Worm (Caenorhabditis elegans) whole organism, L2 larva: ENCODE measurements around the gene M110.10.

Experiments used
- C34F6.9 ChIP-seq: fragments of 150-350 bp; optimal IDR thresholded peaks from 2 replicates; lab custom pipeline; 2014; ENCODE audit warnings: missing biosample characterization, missing genetic modification characterization
- F13H6.1 ChIP-seq: sonication (generic microtip); optimal IDR thresholded peaks from 2 replicates; lab custom pipeline; 2016; ENCODE audit warnings: missing genetic modification characterization, missing compliant biosample characterization
- R02D3.7 ChIP-seq: fragments of 150-350 bp; optimal IDR thresholded peaks from 2 replicates; lab custom pipeline; 2014; ENCODE audit warnings: missing biosample characterization, missing genetic modification characterization
- Y55F3AM.14 ChIP-seq: fragments of 200-800 bp; sonication (Bioruptor generic); optimal IDR thresholded peaks from 2 replicates; lab custom pipeline; 2018; ENCODE audit warnings: mild to moderate bottlenecking, missing genetic modification characterization, missing compliant biosample characterization
- ZK546.5 ChIP-seq: sonication (generic microtip); optimal IDR thresholded peaks from 2 replicates; lab custom pipeline; 2017; ENCODE audit warnings: missing biosample characterization, missing genetic modification characterization
- blmp-1 ChIP-seq: sonication (generic microtip); optimal IDR thresholded peaks from 2 replicates; lab custom pipeline; 2017; ENCODE audit warnings: missing genetic modification characterization, mild to moderate bottlenecking, missing compliant biosample characterization, antibody characterized with exemption, moderate library complexity; ENCODE audit not compliant: insufficient read depth
- crh-2 ChIP-seq: sonication (generic microtip); optimal IDR thresholded peaks from 2 replicates; lab custom pipeline; 2017; ENCODE audit warnings: missing biosample characterization, missing genetic modification characterization
- egl-27 ChIP-seq: sonication (generic microtip); optimal IDR thresholded peaks from 3 replicates; lab custom pipeline; 2017; ENCODE audit warnings: missing biosample characterization, missing genetic modification reagents, missing genetic modification characterization
- elt-1 ChIP-seq: fragments of 150-350 bp; optimal IDR thresholded peaks from 2 replicates; lab custom pipeline; 2014; ENCODE audit warnings: missing biosample characterization, missing genetic modification characterization
- fos-1 ChIP-seq: fragments of 150-350 bp; optimal IDR thresholded peaks from 2 replicates; lab custom pipeline; 2014; ENCODE audit warnings: missing biosample characterization, missing genetic modification characterization
- gmeb-1 ChIP-seq: fragments of 150-350 bp; optimal IDR thresholded peaks from 2 replicates; lab custom pipeline; 2014; ENCODE audit warnings: missing biosample characterization, missing genetic modification characterization
- lin-11 ChIP-seq: fragments of 150-350 bp; sonication (generic microtip); optimal IDR thresholded peaks from 2 replicates; lab custom pipeline; 2014; ENCODE audit warnings: missing biosample characterization, missing genetic modification characterization, inconsistent platforms, mixed read lengths
- lin-13 ChIP-seq: fragments of 150-350 bp; optimal IDR thresholded peaks from 2 replicates; lab custom pipeline; 2014; ENCODE audit warnings: missing biosample characterization, missing genetic modification reagents, missing genetic modification characterization
- lin-39 ChIP-seq: fragments of 150-350 bp; optimal IDR thresholded peaks from 2 replicates; lab custom pipeline; 2014; ENCODE audit warnings: missing biosample characterization, missing genetic modification reagents, missing genetic modification characterization
- lsy-2 ChIP-seq, 2 experiments: fragments of 150-350 bp in 1 of 2; sonication (generic microtip) in 1 of 2; optimal IDR thresholded peaks; 2 replicates each; lab custom pipeline; 2014 to 2017; ENCODE audit warnings: missing biosample characterization in 2 of 2, missing genetic modification characterization in 2 of 2
- mab-5 ChIP-seq: fragments of 150-350 bp; optimal IDR thresholded peaks from 2 replicates; lab custom pipeline; 2014; ENCODE audit warnings: missing biosample characterization, missing genetic modification characterization
- nhr-11 ChIP-seq: fragments of 150-350 bp; optimal IDR thresholded peaks from 2 replicates; lab custom pipeline; 2014; ENCODE audit warnings: missing biosample characterization, missing genetic modification characterization
- nhr-12 ChIP-seq: fragments of 150-350 bp; optimal IDR thresholded peaks from 2 replicates; lab custom pipeline; 2014; ENCODE audit warnings: missing biosample characterization, missing genetic modification characterization
- nhr-129 ChIP-seq: fragments of 150-350 bp; optimal IDR thresholded peaks from 2 replicates; lab custom pipeline; 2014; ENCODE audit warnings: missing biosample characterization, missing genetic modification characterization
- nhr-21 ChIP-seq: fragments of 150-350 bp; optimal IDR thresholded peaks from 2 replicates; lab custom pipeline; 2014; ENCODE audit warnings: missing biosample characterization, missing genetic modification characterization
- nhr-23 ChIP-seq: fragments of 150-350 bp; optimal IDR thresholded peaks from 2 replicates; lab custom pipeline; 2014; ENCODE audit warnings: missing biosample characterization, missing genetic modification reagents, missing genetic modification characterization
- nhr-25 ChIP-seq: fragments of 150-350 bp; sonication (generic microtip); optimal IDR thresholded peaks from 3 replicates; lab custom pipeline; 2014; ENCODE audit warnings: missing biosample characterization, missing genetic modification characterization
- nhr-77 ChIP-seq: fragments of 150-350 bp; optimal IDR thresholded peaks from 2 replicates; lab custom pipeline; 2014; ENCODE audit warnings: missing biosample characterization, missing genetic modification characterization
- peb-1 ChIP-seq: fragments of 150-350 bp; optimal IDR thresholded peaks from 2 replicates; lab custom pipeline; 2014; ENCODE audit warnings: missing biosample characterization, missing genetic modification characterization
- skn-1 ChIP-seq: sonication (generic microtip); optimal IDR thresholded peaks from 2 replicates; lab custom pipeline; 2017; ENCODE audit warnings: missing biosample characterization, missing genetic modification characterization
- sma-3 ChIP-seq: sonication (generic microtip); optimal IDR thresholded peaks from 2 replicates; lab custom pipeline; 2016; ENCODE audit warnings: missing genetic modification reagents, missing genetic modification characterization, missing compliant biosample characterization
- sma-9 ChIP-seq, 2 experiments: fragments of 150-350 bp in 1 of 2; sonication (generic microtip) in 1 of 2; optimal IDR thresholded peaks; 2 replicates each; lab custom pipeline; 2014 to 2016; ENCODE audit warnings: missing genetic modification characterization in 2 of 2, mild to moderate bottlenecking in 1 of 2, missing biosample characterization in 1 of 2, missing compliant biosample characterization in 1 of 2, missing genetic modification reagents in 1 of 2, moderate library complexity in 1 of 2
- snpc-4 ChIP-seq: fragments of 150-350 bp; optimal IDR thresholded peaks from 2 replicates; lab custom pipeline; 2014; ENCODE audit warnings: missing biosample characterization, missing genetic modification characterization
- unc-39 ChIP-seq: fragments of 150-350 bp; optimal IDR thresholded peaks from 2 replicates; lab custom pipeline; 2014; ENCODE audit warnings: missing biosample characterization, missing genetic modification characterization
- unc-62 ChIP-seq: fragments of 150-350 bp; optimal IDR thresholded peaks from 2 replicates; lab custom pipeline; 2014; ENCODE audit warnings: missing biosample characterization, missing genetic modification reagents, missing genetic modification characterization
- zag-1 ChIP-seq: fragments of 150-350 bp; optimal IDR thresholded peaks from 2 replicates; lab custom pipeline; 2014; ENCODE audit warnings: missing biosample characterization, missing genetic modification characterization
- ztf-1 ChIP-seq: fragments of 200-800 bp; sonication (Bioruptor generic); conservative IDR thresholded peaks from 2 replicates; pipeline ENCODE4 v1.3.6; 2022; ENCODE audit warnings: missing genetic modification characterization, missing compliant biosample characterization
- ztf-11 ChIP-seq: sonication (generic microtip); optimal IDR thresholded peaks from 2 replicates; lab custom pipeline; 2017; ENCODE audit warnings: missing biosample characterization, missing genetic modification characterization
- ztf-4 ChIP-seq: fragments of 150-350 bp; optimal IDR thresholded peaks from 2 replicates; lab custom pipeline; 2014; ENCODE audit warnings: missing biosample characterization, missing genetic modification characterization

Gene M110.10

DNA sequence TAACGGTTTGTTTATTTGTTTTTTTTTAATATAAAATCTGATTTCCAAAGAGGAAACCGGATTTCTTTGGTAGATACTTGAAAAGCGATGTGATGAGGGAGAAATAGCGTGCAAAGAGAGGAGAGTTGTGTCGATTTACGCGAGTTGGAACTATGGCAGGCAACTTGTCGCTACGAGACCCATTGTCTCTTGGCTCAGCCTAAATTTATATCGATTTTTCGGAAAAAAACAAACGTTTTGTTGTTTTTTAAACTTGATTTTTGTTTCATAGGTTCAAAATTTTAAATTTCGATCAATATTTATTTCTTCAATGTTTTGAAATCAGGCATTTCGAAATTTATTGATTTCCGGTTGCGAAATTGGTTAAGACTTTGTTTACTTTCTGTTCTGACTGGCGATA is 2.2 kb upstream of the M110.10 start, which contains the start of gene M110.3 (continued):
- peak; percentile 25 for TF ChIP-seq nhr-25 (tag; lab: Kevin White, UChicago)
- TF ChIP-seq mab-5 (tag; lab: Kevin White, UChicago): no peak
- TF ChIP-seq ztf-1 (GFP tag; lab: Robert Waterston, UW): no peak
- TF ChIP-seq, all 48 proteins: peak for 11

DNA sequence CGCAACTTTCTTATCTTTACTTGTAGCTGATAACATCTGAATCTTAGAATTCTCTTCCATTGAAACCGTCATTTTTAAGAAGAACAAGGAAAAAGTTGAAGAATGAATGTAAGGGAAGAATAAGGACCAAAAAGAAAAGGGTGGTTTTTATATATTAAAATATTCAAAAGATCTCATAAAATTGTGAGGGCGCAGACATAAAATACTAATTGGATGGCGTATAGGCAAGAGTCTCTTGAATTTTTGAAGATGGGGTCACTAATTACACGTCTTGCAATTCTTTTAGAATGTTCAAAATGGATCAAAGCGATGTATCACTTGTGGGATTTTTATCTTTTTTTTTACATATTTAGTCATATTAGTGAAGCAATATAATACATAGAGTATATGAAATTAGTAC is 1.6 kb downstream of the M110.10 start, which contains the start of gene twk-3:
TSS of gene twk-3 (minus strand) at position 101 of the 400 bp plus-strand sequence.
- no peak for TF ChIP-seq nhr-23 (tag; lab: Kevin White, UChicago)
- no peak for TF ChIP-seq gmeb-1 (tag; lab: Kevin White, UChicago)
- no peak for TF ChIP-seq nhr-21 (tag; lab: Kevin White, UChicago)
- TF ChIP-seq lin-11: no peak
- no peak for TF ChIP-seq nhr-25 (tag; lab: Kevin White, UChicago)
- TF ChIP-seq blmp-1 (tag; lab: Kevin White, UChicago): no peak

DNA sequence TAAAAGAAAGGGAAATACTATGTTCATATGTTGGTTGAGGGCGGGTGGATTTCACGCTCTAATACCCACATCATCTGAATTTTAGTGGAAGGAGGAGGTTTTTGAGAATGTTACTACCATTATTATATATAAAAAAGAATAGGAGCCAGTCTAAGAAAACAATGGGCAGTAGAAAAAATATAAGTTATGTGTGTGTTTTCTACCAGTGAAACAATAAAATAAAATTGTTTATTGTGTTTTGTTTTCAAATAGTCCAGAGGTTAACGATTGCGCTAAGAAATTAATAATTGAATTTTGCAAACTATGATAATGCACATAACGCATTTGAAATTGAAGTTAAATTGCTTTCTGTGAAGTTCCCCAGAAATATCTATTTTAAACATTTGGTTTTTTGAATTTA is 4.8 kb downstream of the M110.10 start, which contains the start of gene M110.8:
TSS of gene M110.8 (minus strand) at position 101 of the 400 bp plus-strand sequence.
- no peak for TF ChIP-seq R02D3.7

DNA sequence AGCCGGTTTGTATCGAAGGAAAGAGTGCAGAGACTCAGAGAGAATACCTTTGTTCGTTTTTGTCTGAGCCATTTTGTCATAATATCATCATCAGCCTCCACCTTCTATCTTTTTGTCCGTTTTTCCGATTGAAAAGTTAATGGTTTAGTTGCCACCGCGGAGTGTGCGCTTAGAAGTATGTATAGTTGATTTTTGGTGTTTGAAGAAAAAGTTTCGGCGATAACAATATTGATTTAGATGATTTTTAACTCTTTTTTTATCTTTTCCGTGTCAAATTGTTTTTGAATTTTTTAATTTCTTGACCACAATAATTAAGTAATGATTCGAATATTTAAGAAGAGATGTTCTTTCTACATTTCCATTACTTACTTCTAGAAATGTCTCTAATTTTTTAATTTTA is 8.7 kb downstream of the M110.10 start:
- TF ChIP-seq skn-1 (tag; lab: Kevin White, UChicago) (peak; percentile 70), C34F6.9 (tag; lab: Kevin White, UChicago) (no peak), fos-1 (peak; percentile 40)

DNA sequence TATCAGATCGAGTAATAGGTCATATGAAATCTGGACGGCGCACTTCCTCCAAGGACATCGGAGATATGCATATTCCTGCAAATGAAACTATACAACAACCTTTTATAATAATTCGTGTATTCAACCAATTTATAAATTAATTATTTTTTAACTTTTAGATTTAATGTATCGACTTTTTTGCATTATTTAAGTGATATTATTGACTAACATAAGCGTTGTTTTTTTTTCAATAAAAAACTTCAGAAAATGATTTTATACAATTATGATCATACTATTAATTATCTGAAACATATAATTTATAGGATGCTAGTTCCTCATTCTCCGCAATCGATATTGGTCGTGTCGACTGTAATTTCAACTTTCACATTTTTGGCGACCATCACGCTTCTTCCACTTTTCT is 10.2 kb downstream of the M110.10 start, which contains the start of gene col-76:
TSS of gene col-76 (plus strand) at position 301 of the 400 bp plus-strand sequence.
- TF ChIP-seq fos-1: no peak
- TF ChIP-seq unc-39 (tag; lab: Kevin White, UChicago): no peak
- TF ChIP-seq F13H6.1 (tag; lab: Kevin White, UChicago): no peak
- no peak for TF ChIP-seq ztf-1 (GFP tag; lab: Robert Waterston, UW)
- TF ChIP-seq ztf-11: no peak
- TF ChIP-seq lin-39 (tag; lab: Kevin White, UChicago): no peak
- no peak for TF ChIP-seq nhr-129
- TF ChIP-seq elt-1 (tag; lab: Kevin White, UChicago): no peak
- no peak for TF ChIP-seq nhr-77
- TF ChIP-seq C34F6.9 (tag; lab: Kevin White, UChicago): no peak
- no peak for TF ChIP-seq egl-27 (tag; lab: Kevin White, UChicago)
- no peak for TF ChIP-seq blmp-1 (tag; lab: Kevin White, UChicago)
- no peak for TF ChIP-seq lsy-2 (tag; optimal IDR thresholded peaks at IDR 0.05; lab: Kevin White, UChicago)
- no peak for TF ChIP-seq unc-62 (GFP tag; lab: Kevin White, UChicago)
- TF ChIP-seq peb-1 (tag; lab: Kevin White, UChicago): no peak
- TF ChIP-seq zag-1 (tag; lab: Kevin White, UChicago): no peak
- no peak for TF ChIP-seq sma-3 (GFP tag; lab: Kevin White, UChicago)
- no peak for TF ChIP-seq nhr-11 (tag; lab: Kevin White, UChicago)
- TF ChIP-seq nhr-12 (tag; lab: Kevin White, UChicago): no peak

DNA sequence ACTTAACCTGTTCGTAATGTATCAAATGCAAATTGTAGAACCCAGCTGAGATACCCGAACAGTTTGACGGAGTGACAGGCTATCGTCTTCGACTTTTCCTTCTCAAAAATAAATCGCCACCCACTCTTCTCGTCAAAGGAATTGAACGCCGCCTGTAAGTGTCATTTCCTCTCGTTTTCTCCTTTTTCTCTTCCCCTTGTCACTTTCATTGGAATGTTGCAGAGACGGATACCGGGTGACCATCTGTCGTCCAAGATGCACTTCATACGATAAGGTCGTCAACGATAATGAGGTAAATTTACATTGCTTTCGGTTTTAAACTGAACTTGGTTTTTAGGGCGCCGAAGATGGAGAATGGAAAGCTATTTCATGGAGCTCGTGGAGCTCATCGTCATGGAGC is 14.5 kb downstream of the M110.10 start:
- TF ChIP-seq ztf-4 (tag; lab: Kevin White, UChicago) (no peak), Y55F3AM.14 (GFP tag; lab: Kevin White, UChicago) (no peak), blmp-1 (tag; lab: Kevin White, UChicago) (peak; percentile 88)
- TF ChIP-seq, all 48 proteins: peak for 1

DNA sequence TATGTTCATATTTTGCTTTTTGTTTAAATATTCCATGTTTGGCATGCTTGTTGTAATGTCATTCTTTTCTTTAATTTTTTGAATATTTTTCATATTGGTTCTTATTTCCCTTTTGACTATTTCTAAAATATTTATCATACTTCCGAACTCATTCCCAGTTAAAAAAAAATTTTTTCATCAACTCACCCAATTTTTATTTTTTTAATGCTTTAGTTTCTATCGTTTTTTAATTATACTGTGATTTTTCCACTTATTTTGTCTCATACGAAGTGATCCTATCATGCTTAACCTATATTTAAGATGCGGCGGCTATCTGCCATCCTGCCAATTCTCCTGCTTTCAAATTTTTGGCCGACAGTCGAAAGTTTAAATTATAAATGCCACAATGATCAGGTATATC is 15.8 kb downstream of the M110.10 start, which contains the start of gene qua-1:
TSS of gene qua-1 (plus strand) at position 301 of the 400 bp plus-strand sequence.
- TF ChIP-seq F13H6.1 (tag; lab: Kevin White, UChicago) (no peak), ztf-4 (tag; lab: Kevin White, UChicago) (no peak), ztf-11 (no peak), lin-13 (no peak), lin-11 (no peak), sma-9 (GFP tag; optimal IDR thresholded peaks at IDR 0.05; lab: Kevin White, UChicago) (no peak), sma-9 (tag; optimal IDR thresholded peaks at IDR 0.05; lab: Kevin White, UChicago) (no peak), crh-2 (tag; lab: Kevin White, UChicago) (no peak), ZK546.5 (no peak), snpc-4 (no peak)
- TF ChIP-seq, all 48 proteins: peak for 0
